Worm (Caenorhabditis elegans) whole organism, early embryonic: ENCODE results near the gene F26G1.9.

Source experiments
- B0310.2 ChIP-seq: sonication (generic microtip); optimal IDR thresholded peaks from 2 replicates; lab custom pipeline; 2016; ENCODE audit warnings: mild to moderate bottlenecking, missing genetic modification characterization, missing compliant biosample characterization
- F13C5.2 ChIP-seq: sonication (generic microtip); optimal IDR thresholded peaks from 2 replicates; lab custom pipeline; 2017; ENCODE audit warnings: mild to moderate bottlenecking, missing genetic modification characterization, inconsistent platforms, missing compliant biosample characterization
- aly-1 ChIP-seq: sonication (generic microtip); optimal IDR thresholded peaks from 2 replicates; lab custom pipeline; 2016; ENCODE audit warnings: missing genetic modification characterization, missing compliant biosample characterization
- ama-1 ChIP-seq: fragments of 150-350 bp; optimal IDR thresholded peaks from 2 replicates; lab custom pipeline; 2014
- ceh-36 ChIP-seq: sonication (generic microtip); optimal IDR thresholded peaks from 2 replicates; lab custom pipeline; 2016; ENCODE audit warnings: missing genetic modification characterization, inconsistent platforms, missing compliant biosample characterization
- ets-7 ChIP-seq: sonication (generic microtip); optimal IDR thresholded peaks from 2 replicates; lab custom pipeline; 2016; ENCODE audit warnings: missing genotype, missing genetic modification characterization, missing compliant biosample characterization
- hnd-1 ChIP-seq: sonication (generic microtip); optimal IDR thresholded peaks from 2 replicates; lab custom pipeline; 2016; ENCODE audit warnings: missing genetic modification characterization, missing compliant biosample characterization
- pes-1 ChIP-seq: fragments of 200-800 bp; sonication (Bioruptor generic); IDR thresholded peaks from 2 replicates; pipeline ENCODE4 v1.3.6; 2022; ENCODE audit warnings: missing genetic modification reagents, missing genetic modification characterization, missing compliant biosample characterization
- sea-1 ChIP-seq: fragments of 200-800 bp; sonication (Bioruptor generic); conservative IDR thresholded peaks from 2 replicates; pipeline ENCODE4 v1.3.6; 2022; ENCODE audit warnings: missing genetic modification characterization, missing compliant biosample characterization
- tbx-11 ChIP-seq: fragments of 200-800 bp; sonication (Bioruptor generic); IDR thresholded peaks from 2 replicates; pipeline ENCODE4 v1.3.6; 2022; ENCODE audit warnings: missing genetic modification characterization, missing compliant biosample characterization

DNA sequence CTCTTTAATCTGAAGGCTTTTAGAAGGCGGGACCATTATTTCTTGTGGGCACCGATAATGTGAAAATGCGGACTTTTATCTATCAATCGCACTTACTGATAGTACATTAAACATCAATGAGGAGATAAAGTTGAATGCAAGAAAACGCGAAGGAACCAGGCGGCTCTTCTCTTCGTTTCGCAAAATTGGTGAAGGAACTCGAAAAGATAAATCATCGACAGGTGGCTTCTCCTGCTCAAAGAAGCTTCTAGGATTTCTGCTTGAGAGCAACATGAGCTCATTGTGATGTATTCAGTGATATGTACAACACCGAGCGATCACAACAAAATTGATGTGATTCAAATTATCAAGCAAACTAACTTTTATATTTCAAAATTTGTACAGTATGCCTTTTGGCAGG lies 32.0 kb upstream of the F26G1.9 start:
- TF ChIP-seq aly-1, result no peak
- TF ChIP-seq ama-1, result no peak
- no peak for TF ChIP-seq B0310.2 (tag; lab: Kevin White, UChicago)
- TF ChIP-seq pes-1 (GFP tag; lab: Robert Waterston, UW), result no peak
- no peak for TF ChIP-seq F13C5.2 (tag; lab: Kevin White, UChicago)
- no peak for TF ChIP-seq hnd-1 (tag; lab: Kevin White, UChicago)
- no peak for TF ChIP-seq ceh-36
- no peak for TF ChIP-seq ets-7 (tag; lab: Kevin White, UChicago)
- no peak for TF ChIP-seq sea-1
- no peak for TF ChIP-seq tbx-11
